Worm (Caenorhabditis elegans) whole organism, mixed stage, embryonic: ENCODE measurements around the gene F53C3.4.

Source experiments
- ceh-39 ChIP-seq: fragments of 150-350 bp; optimal IDR thresholded peaks from 2 replicates; lab custom pipeline; 2014; ENCODE audit warnings: missing biosample characterization, missing genetic modification characterization
- ces-1 ChIP-seq: fragments of 150-350 bp; optimal IDR thresholded peaks from 2 replicates; lab custom pipeline; 2014; ENCODE audit warnings: missing biosample characterization, missing genetic modification reagents, missing genetic modification characterization
- cnd-1 ChIP-seq: fragments of 200-800 bp; sonication (Bioruptor generic); optimal IDR thresholded peaks from 2 replicates; lab custom pipeline; 2018; ENCODE audit warnings: mild to moderate bottlenecking, missing genetic modification characterization, missing compliant biosample characterization
- lin-13 ChIP-seq: fragments of 150-350 bp; optimal IDR thresholded peaks from 2 replicates; lab custom pipeline; 2014; ENCODE audit warnings: missing biosample characterization, missing genetic modification characterization
- nhr-76 ChIP-seq: sonication (generic microtip); optimal IDR thresholded peaks from 2 replicates; lab custom pipeline; 2017; ENCODE audit warnings: missing biosample characterization, missing genetic modification characterization
- pha-4 ChIP-seq: fragments of 150-350 bp; optimal IDR thresholded peaks from 2 replicates; lab custom pipeline; 2018; ENCODE audit warnings: missing biosample characterization, missing genetic modification reagents, missing genetic modification characterization
- snpc-4 ChIP-seq: fragments of 150-350 bp; optimal IDR thresholded peaks from 2 replicates; lab custom pipeline; 2014; ENCODE audit warnings: missing biosample characterization, missing genetic modification characterization
- sptf-1 ChIP-seq: sonication (generic microtip); optimal IDR thresholded peaks from 2 replicates; lab custom pipeline; 2017; ENCODE audit warnings: mild to moderate bottlenecking, missing genetic modification characterization, moderate library complexity, missing compliant biosample characterization

ce11 chrII:3862053-3862452, 39.2 kb upstream of the F53C3.4 start:
- TF ChIP-seq snpc-4 (tag; lab: Kevin White, UChicago) (no peak), cnd-1 (tag; lab: Kevin White, UChicago) (no peak), nhr-76 (tag; lab: Kevin White, UChicago) (no peak), pha-4 (tag; lab: Kevin White, UChicago) (no peak), sptf-1 (tag; lab: Kevin White, UChicago) (no peak), ces-1 (GFP tag; lab: Kevin White, UChicago) (no peak), ceh-39 (tag; lab: Kevin White, UChicago) (no peak), lin-13 (no peak)
